Worm (Caenorhabditis elegans) whole organism, L2 larva: ENCODE results near the gene ttm-2.

Source experiments
- C34F6.9 ChIP-seq: fragments of 150-350 bp; optimal IDR thresholded peaks from 2 replicates; lab custom pipeline; 2014; ENCODE audit warnings: missing biosample characterization, missing genetic modification characterization
- F13H6.1 ChIP-seq: sonication (generic microtip); optimal IDR thresholded peaks from 2 replicates; lab custom pipeline; 2016; ENCODE audit warnings: missing genetic modification characterization, missing compliant biosample characterization
- R02D3.7 ChIP-seq: fragments of 150-350 bp; optimal IDR thresholded peaks from 2 replicates; lab custom pipeline; 2014; ENCODE audit warnings: missing biosample characterization, missing genetic modification characterization
- Y55F3AM.14 ChIP-seq: fragments of 200-800 bp; sonication (Bioruptor generic); optimal IDR thresholded peaks from 2 replicates; lab custom pipeline; 2018; ENCODE audit warnings: mild to moderate bottlenecking, missing genetic modification characterization, missing compliant biosample characterization
- ZK546.5 ChIP-seq: sonication (generic microtip); optimal IDR thresholded peaks from 2 replicates; lab custom pipeline; 2017; ENCODE audit warnings: missing biosample characterization, missing genetic modification characterization
- alr-1 ChIP-seq: fragments of 150-350 bp; optimal IDR thresholded peaks from 2 replicates; lab custom pipeline; 2014; ENCODE audit warnings: missing biosample characterization, missing genetic modification characterization
- aly-2 ChIP-seq: fragments of 150-350 bp; optimal IDR thresholded peaks from 2 replicates; lab custom pipeline; 2014; ENCODE audit warnings: missing biosample characterization, missing genetic modification characterization
- ama-1 ChIP-seq: fragments of 150-350 bp; optimal IDR thresholded peaks from 2 replicates; lab custom pipeline; 2018; ENCODE audit warnings: inconsistent platforms
- blmp-1 ChIP-seq: sonication (generic microtip); optimal IDR thresholded peaks from 2 replicates; lab custom pipeline; 2017; ENCODE audit warnings: missing genetic modification characterization, mild to moderate bottlenecking, missing compliant biosample characterization, antibody characterized with exemption, moderate library complexity; ENCODE audit not compliant: insufficient read depth
- ceh-16 ChIP-seq: fragments of 150-350 bp; optimal IDR thresholded peaks from 2 replicates; lab custom pipeline; 2014; ENCODE audit warnings: missing biosample characterization, missing genetic modification characterization
- ceh-82 ChIP-seq: fragments of 150-350 bp; optimal IDR thresholded peaks from 2 replicates; lab custom pipeline; 2014; ENCODE audit warnings: missing biosample characterization, missing genetic modification characterization
- crh-2 ChIP-seq: sonication (generic microtip); optimal IDR thresholded peaks from 2 replicates; lab custom pipeline; 2017; ENCODE audit warnings: missing biosample characterization, missing genetic modification characterization
- dmd-4 ChIP-seq: sonication (generic microtip); optimal IDR thresholded peaks from 2 replicates; lab custom pipeline; 2017; ENCODE audit warnings: missing biosample characterization, missing genetic modification characterization
- egl-27 ChIP-seq: sonication (generic microtip); optimal IDR thresholded peaks from 3 replicates; lab custom pipeline; 2017; ENCODE audit warnings: missing biosample characterization, missing genetic modification reagents, missing genetic modification characterization
- elt-1 ChIP-seq: fragments of 150-350 bp; optimal IDR thresholded peaks from 2 replicates; lab custom pipeline; 2014; ENCODE audit warnings: missing biosample characterization, missing genetic modification characterization
- elt-3 ChIP-seq: sonication (generic microtip); optimal IDR thresholded peaks from 2 replicates; lab custom pipeline; 2017; ENCODE audit warnings: missing biosample characterization, missing genetic modification characterization
- fos-1 ChIP-seq: fragments of 150-350 bp; optimal IDR thresholded peaks from 2 replicates; lab custom pipeline; 2014; ENCODE audit warnings: missing biosample characterization, missing genetic modification characterization
- lin-13 ChIP-seq: fragments of 150-350 bp; optimal IDR thresholded peaks from 2 replicates; lab custom pipeline; 2014; ENCODE audit warnings: missing biosample characterization, missing genetic modification reagents, missing genetic modification characterization
- lin-39 ChIP-seq: fragments of 150-350 bp; optimal IDR thresholded peaks from 2 replicates; lab custom pipeline; 2014; ENCODE audit warnings: missing biosample characterization, missing genetic modification reagents, missing genetic modification characterization
- lsy-2 ChIP-seq, 2 experiments: fragments of 150-350 bp in 1 of 2; sonication (generic microtip) in 1 of 2; optimal IDR thresholded peaks; 2 replicates each; lab custom pipeline; 2014 to 2017; ENCODE audit warnings: missing biosample characterization in 2 of 2, missing genetic modification characterization in 2 of 2
- mab-5 ChIP-seq: fragments of 150-350 bp; optimal IDR thresholded peaks from 2 replicates; lab custom pipeline; 2014; ENCODE audit warnings: missing biosample characterization, missing genetic modification characterization
- mbf-1 ChIP-seq: sonication (generic microtip); optimal IDR thresholded peaks from 2 replicates; lab custom pipeline; 2017; ENCODE audit warnings: missing biosample characterization, missing genetic modification characterization
- mdl-1 ChIP-seq, 2 experiments: fragments of 150-350 bp in 1 of 2; sonication (generic microtip) in 1 of 2; optimal IDR thresholded peaks; 2 replicates each; lab custom pipeline; 2017; ENCODE audit warnings: missing biosample characterization in 2 of 2, missing genetic modification characterization in 2 of 2
- nhr-10 ChIP-seq: sonication (generic microtip); optimal IDR thresholded peaks from 2 replicates; lab custom pipeline; 2017; ENCODE audit warnings: missing biosample characterization, missing genetic modification characterization
- nhr-11 ChIP-seq: fragments of 150-350 bp; optimal IDR thresholded peaks from 2 replicates; lab custom pipeline; 2014; ENCODE audit warnings: missing biosample characterization, missing genetic modification characterization
- nhr-12 ChIP-seq: fragments of 150-350 bp; optimal IDR thresholded peaks from 2 replicates; lab custom pipeline; 2014; ENCODE audit warnings: missing biosample characterization, missing genetic modification characterization
- nhr-129 ChIP-seq: fragments of 150-350 bp; optimal IDR thresholded peaks from 2 replicates; lab custom pipeline; 2014; ENCODE audit warnings: missing biosample characterization, missing genetic modification characterization
- nhr-21 ChIP-seq: fragments of 150-350 bp; optimal IDR thresholded peaks from 2 replicates; lab custom pipeline; 2014; ENCODE audit warnings: missing biosample characterization, missing genetic modification characterization
- nhr-23 ChIP-seq: fragments of 150-350 bp; optimal IDR thresholded peaks from 2 replicates; lab custom pipeline; 2014; ENCODE audit warnings: missing biosample characterization, missing genetic modification reagents, missing genetic modification characterization
- nhr-237 ChIP-seq: fragments of 150-350 bp; optimal IDR thresholded peaks from 2 replicates; lab custom pipeline; 2014; ENCODE audit warnings: missing biosample characterization, missing genetic modification characterization
- nhr-25 ChIP-seq: fragments of 150-350 bp; sonication (generic microtip); optimal IDR thresholded peaks from 3 replicates; lab custom pipeline; 2014; ENCODE audit warnings: missing biosample characterization, missing genetic modification characterization
- nhr-6 ChIP-seq: fragments of 150-350 bp; optimal IDR thresholded peaks from 2 replicates; lab custom pipeline; 2014; ENCODE audit warnings: missing biosample characterization, missing genetic modification characterization
- nhr-77 ChIP-seq: fragments of 150-350 bp; optimal IDR thresholded peaks from 2 replicates; lab custom pipeline; 2014; ENCODE audit warnings: missing biosample characterization, missing genetic modification characterization
- skn-1 ChIP-seq: sonication (generic microtip); optimal IDR thresholded peaks from 2 replicates; lab custom pipeline; 2017; ENCODE audit warnings: missing biosample characterization, missing genetic modification characterization
- sma-3 ChIP-seq: sonication (generic microtip); optimal IDR thresholded peaks from 2 replicates; lab custom pipeline; 2016; ENCODE audit warnings: missing genetic modification reagents, missing genetic modification characterization, missing compliant biosample characterization
- sma-9 ChIP-seq, 2 experiments: fragments of 150-350 bp in 1 of 2; sonication (generic microtip) in 1 of 2; optimal IDR thresholded peaks; 2 replicates each; lab custom pipeline; 2014 to 2016; ENCODE audit warnings: missing genetic modification characterization in 2 of 2, mild to moderate bottlenecking in 1 of 2, missing biosample characterization in 1 of 2, missing compliant biosample characterization in 1 of 2, missing genetic modification reagents in 1 of 2, moderate library complexity in 1 of 2
- snpc-4 ChIP-seq: fragments of 150-350 bp; optimal IDR thresholded peaks from 2 replicates; lab custom pipeline; 2014; ENCODE audit warnings: missing biosample characterization, missing genetic modification characterization
- unc-39 ChIP-seq: fragments of 150-350 bp; optimal IDR thresholded peaks from 2 replicates; lab custom pipeline; 2014; ENCODE audit warnings: missing biosample characterization, missing genetic modification characterization
- unc-62 ChIP-seq: fragments of 150-350 bp; optimal IDR thresholded peaks from 2 replicates; lab custom pipeline; 2014; ENCODE audit warnings: missing biosample characterization, missing genetic modification reagents, missing genetic modification characterization
- ztf-4 ChIP-seq: fragments of 150-350 bp; optimal IDR thresholded peaks from 2 replicates; lab custom pipeline; 2014; ENCODE audit warnings: missing biosample characterization, missing genetic modification characterization

The ttm-2 gene

DNA sequence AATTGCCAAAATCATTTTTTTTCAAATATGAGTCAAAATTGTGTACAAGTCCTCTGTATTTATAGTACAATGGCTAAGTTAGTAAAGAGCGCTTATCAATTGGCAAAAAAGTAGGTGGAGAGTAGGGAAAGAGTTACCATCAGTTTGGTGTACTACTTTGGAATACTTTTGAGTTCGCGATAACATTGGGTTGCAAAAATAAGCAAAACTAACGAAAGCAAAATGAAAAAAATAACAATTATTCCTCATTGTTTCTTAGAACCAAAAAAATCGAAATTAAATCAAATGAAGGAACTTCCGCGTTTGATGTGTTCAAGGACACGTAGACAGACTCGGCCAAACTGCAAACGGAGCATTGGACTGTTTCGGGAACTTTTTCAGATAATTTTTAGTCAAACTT, 9.4 kb downstream of the ttm-2 start, which contains the start of gene C27D9.2:
Gene C27D9.2, minus strand, starts transcription at position 101 of the 400 bp plus-strand sequence.
- no peak for TF ChIP-seq sma-9 (GFP tag; optimal IDR thresholded peaks at IDR 0.05; lab: Kevin White, UChicago)
- no peak for TF ChIP-seq sma-9 (tag; optimal IDR thresholded peaks at IDR 0.05; lab: Kevin White, UChicago)
- no peak for TF ChIP-seq mdl-1 (tag; optimal IDR thresholded peaks at IDR 0.05; lab: Kevin White, UChicago)
- no peak for TF ChIP-seq nhr-12 (tag; lab: Kevin White, UChicago)
- TF ChIP-seq C34F6.9: no peak
- no peak for TF ChIP-seq dmd-4 (tag; lab: Kevin White, UChicago)
- no peak for TF ChIP-seq lin-13
- no peak for TF ChIP-seq ceh-16 (tag; lab: Kevin White, UChicago)
- TF ChIP-seq sma-3: no peak
- TF ChIP-seq mbf-1 (tag; lab: Kevin White, UChicago): no peak
- no peak for TF ChIP-seq F13H6.1 (tag; lab: Kevin White, UChicago)
- no peak for TF ChIP-seq Y55F3AM.14 (GFP tag; lab: Kevin White, UChicago)
- no peak for TF ChIP-seq nhr-11 (tag; lab: Kevin White, UChicago)
- TF ChIP-seq, all 48 proteins: peak for 0

DNA sequence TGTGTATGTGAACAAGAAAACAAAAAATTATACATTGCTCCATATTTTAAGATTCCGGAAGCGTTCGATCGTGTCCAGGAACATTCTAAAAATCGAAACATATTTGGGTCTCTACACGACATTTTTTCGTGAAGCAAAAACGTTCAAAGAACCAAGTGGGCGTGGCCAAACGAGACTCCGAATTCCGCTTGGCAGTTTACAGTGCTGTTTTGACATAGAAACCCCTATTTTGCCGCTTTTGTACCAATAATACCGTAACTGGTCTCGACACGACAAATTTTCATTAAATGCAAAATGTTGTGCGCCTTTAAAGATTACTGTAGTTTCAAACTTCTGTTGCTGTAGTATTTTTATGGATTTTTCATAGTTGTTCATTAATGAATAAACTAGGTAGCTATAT, 10.5 kb downstream of the ttm-2 start:
- TF ChIP-seq unc-39 (no peak), fos-1 (tag; lab: Kevin White, UChicago) (no peak)

DNA sequence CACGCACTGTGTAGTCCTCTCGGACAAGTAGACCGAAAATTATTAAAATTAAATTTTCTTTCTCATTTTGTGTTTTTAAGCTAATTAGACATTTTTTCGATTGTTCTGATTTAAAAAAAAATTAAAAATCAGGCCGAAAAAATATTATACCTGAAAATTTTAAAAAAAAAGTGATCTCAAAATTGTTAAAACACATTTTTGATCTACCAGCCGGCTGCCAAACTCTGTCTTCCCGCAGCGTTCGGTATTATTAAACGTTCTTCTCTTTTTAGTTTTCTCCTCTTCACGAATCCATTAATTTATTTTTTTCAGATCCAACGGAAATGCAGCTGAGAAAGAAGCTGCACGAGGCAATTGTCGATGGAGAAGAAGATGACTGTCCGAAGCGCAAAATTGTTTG, 13.1 kb downstream of the ttm-2 start, which contains the start of gene C27D9.1:
Gene C27D9.1, plus strand, starts transcription at position 281 of the 400 bp plus-strand sequence.
- TF ChIP-seq nhr-6 (tag; lab: Kevin White, UChicago) (no peak), mbf-1 (tag; lab: Kevin White, UChicago) (no peak), nhr-10 (no peak), lsy-2 (tag; optimal IDR thresholded peaks at IDR 0.05; lab: Kevin White, UChicago) (no peak), nhr-77 (tag; lab: Kevin White, UChicago) (no peak), ama-1 (lab: Kevin White, UChicago) (no peak), nhr-23 (tag; lab: Kevin White, UChicago) (no peak), ztf-4 (no peak), nhr-25 (no peak), ceh-82 (tag; lab: Kevin White, UChicago) (no peak), mdl-1 (tag; optimal IDR thresholded peaks at IDR 0.05; lab: Kevin White, UChicago) (no peak), alr-1 (tag; lab: Kevin White, UChicago) (no peak), egl-27 (tag; lab: Kevin White, UChicago) (no peak), ceh-16 (tag; lab: Kevin White, UChicago) (no peak), mab-5 (tag; lab: Kevin White, UChicago) (no peak)

DNA sequence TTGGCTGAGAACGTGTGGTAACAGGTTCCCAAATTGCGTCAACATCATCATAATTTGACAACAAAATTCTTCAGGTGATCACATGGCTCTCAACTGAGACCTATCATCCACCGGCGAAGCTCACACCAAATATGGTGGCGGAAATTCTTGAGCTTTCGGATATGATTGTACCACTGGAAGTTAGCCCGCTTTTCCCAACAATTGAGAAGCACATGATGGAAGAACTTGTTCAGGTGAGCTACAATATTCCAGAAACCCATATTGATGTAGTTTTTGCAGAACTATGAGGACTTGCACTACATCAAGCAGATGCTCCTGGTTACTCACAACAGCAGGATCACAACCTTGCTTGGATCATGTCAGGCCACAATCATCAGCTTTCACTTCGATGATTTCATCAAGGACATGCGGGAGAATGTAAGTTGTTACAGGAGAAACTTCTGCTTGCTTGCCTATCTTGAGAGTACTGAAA, 13.9 kb downstream of the ttm-2 start, which contains the start of gene F41C3.1:
Gene F41C3.1, plus strand, starts transcription at position 51 of the 472 bp plus-strand sequence.
- TF ChIP-seq sma-3 (no peak), ZK546.5 (tag; lab: Kevin White, UChicago) (no peak), unc-62 (GFP tag; lab: Kevin White, UChicago) (no peak), lin-39 (tag; lab: Kevin White, UChicago) (no peak), ceh-16 (tag; lab: Kevin White, UChicago) (no peak), sma-9 (GFP tag; optimal IDR thresholded peaks at IDR 0.05; lab: Kevin White, UChicago) (no peak), sma-9 (tag; optimal IDR thresholded peaks at IDR 0.05; lab: Kevin White, UChicago) (no peak), nhr-77 (tag; lab: Kevin White, UChicago) (no peak), nhr-12 (tag; lab: Kevin White, UChicago) (no peak), elt-3 (tag; lab: Kevin White, UChicago) (no peak), unc-39 (no peak), crh-2 (no peak), egl-27 (tag; lab: Kevin White, UChicago) (no peak), mbf-1 (tag; lab: Kevin White, UChicago) (no peak), lin-13 (no peak), mdl-1 (tag; optimal IDR thresholded peaks at IDR 0.05; lab: Kevin White, UChicago) (no peak), R02D3.7 (tag; lab: Kevin White, UChicago) (no peak)

DNA sequence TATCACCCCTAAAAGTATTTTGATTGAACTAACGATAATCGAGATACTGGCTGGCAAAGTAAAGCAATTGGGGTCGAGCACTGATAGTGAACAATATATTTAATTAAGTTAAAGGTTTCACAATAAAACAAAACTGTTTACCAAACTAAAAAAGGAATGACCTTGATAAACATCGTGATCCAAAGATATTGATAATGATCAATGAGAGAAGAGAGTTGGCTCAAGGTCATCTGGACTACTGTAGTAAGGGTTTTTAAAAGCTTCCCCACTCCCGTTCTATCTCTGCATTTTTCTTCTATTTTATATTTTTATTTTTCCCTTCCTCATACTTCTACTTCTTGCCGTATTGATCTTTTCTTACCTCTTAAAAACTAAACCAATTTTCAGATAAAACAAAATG, 16.6 kb downstream of the ttm-2 start, which contains the start of gene F41C3.2:
Gene F41C3.2, plus strand, starts transcription at position 388 of the 400 bp plus-strand sequence.
- no peak for TF ChIP-seq skn-1
- TF ChIP-seq dmd-4 (tag; lab: Kevin White, UChicago): no peak
- no peak for TF ChIP-seq nhr-23 (tag; lab: Kevin White, UChicago)
- TF ChIP-seq mdl-1 (tag; optimal IDR thresholded peaks at IDR 0.05; lab: Kevin White, UChicago): no peak
- no peak for TF ChIP-seq elt-1 (tag; lab: Kevin White, UChicago)
- no peak for TF ChIP-seq crh-2
- TF ChIP-seq nhr-21 (tag; lab: Kevin White, UChicago): peak; percentile 4
- no peak for TF ChIP-seq nhr-12 (tag; lab: Kevin White, UChicago)
- TF ChIP-seq F13H6.1 (tag; lab: Kevin White, UChicago): no peak
- TF ChIP-seq nhr-25: peak; percentile 35
- peak; percentile 33 for TF ChIP-seq blmp-1 (tag; lab: Kevin White, UChicago)
- no peak for TF ChIP-seq lin-39 (tag; lab: Kevin White, UChicago)
- TF ChIP-seq sma-9 (GFP tag; optimal IDR thresholded peaks at IDR 0.05; lab: Kevin White, UChicago): peak; percentile 57
- TF ChIP-seq sma-9 (tag; optimal IDR thresholded peaks at IDR 0.05; lab: Kevin White, UChicago): no peak
- TF ChIP-seq ztf-4: no peak
- no peak for TF ChIP-seq nhr-129 (tag; lab: Kevin White, UChicago)
- TF ChIP-seq snpc-4 (tag; lab: Kevin White, UChicago): no peak
- peak; percentile 41 for TF ChIP-seq ama-1 (lab: Kevin White, UChicago)
- no peak for TF ChIP-seq aly-2 (tag; lab: Kevin White, UChicago)
- no peak for TF ChIP-seq sma-3
- TF ChIP-seq nhr-10: no peak
- TF ChIP-seq nhr-237 (tag; lab: Kevin White, UChicago): no peak
- TF ChIP-seq mbf-1 (tag; lab: Kevin White, UChicago): no peak
- TF ChIP-seq nhr-6 (tag; lab: Kevin White, UChicago): no peak
- TF ChIP-seq unc-62 (GFP tag; lab: Kevin White, UChicago): no peak
